Fruit fly (Drosophila melanogaster) whole organism, embryonic: ENCODE results near the gene RtcB.

Source experiments
- Aef1 ChIP-seq: fragments of 200-800 bp; sonication (Bioruptor generic); IDR thresholded peaks from 3 replicates; pipeline ENCODE4 v1.3.6; 2022; ENCODE audit warnings: missing biosample characterization, missing genetic modification characterization
- Atf3 ChIP-seq: fragments of 200-800 bp; sonication (Bioruptor generic); optimal IDR thresholded peaks from 3 replicates; lab custom pipeline; 2016; ENCODE audit warnings: missing biosample characterization, missing genetic modification characterization
- BEAF-32 ChIP-seq: fragments of 200-800 bp; sonication (Bioruptor generic); optimal IDR thresholded peaks from 3 replicates; lab custom pipeline; 2017; ENCODE audit warnings: missing biosample characterization, missing genetic modification characterization, mild to moderate bottlenecking, moderate library complexity, missing genetic modification reagents
- CG10209 ChIP-seq: fragments of 200-800 bp; sonication (Bioruptor generic); optimal IDR thresholded peaks from 3 replicates; lab custom pipeline; 2017; ENCODE audit warnings: missing biosample characterization, mild to moderate bottlenecking, missing genetic modification characterization, missing genetic modification reagents
- CG12744 ChIP-seq: fragments of 200-800 bp; sonication (Bioruptor generic); optimal IDR thresholded peaks from 2 replicates; lab custom pipeline; 2016; ENCODE audit warnings: missing biosample characterization, missing genetic modification characterization
- CG13296 ChIP-seq: fragments of 200-800 bp; sonication (Bioruptor generic); optimal IDR thresholded peaks from 3 replicates; lab custom pipeline; 2018; ENCODE audit warnings: missing biosample characterization, mild to moderate bottlenecking, missing genetic modification characterization
- CG14710 ChIP-seq: fragments of 200-800 bp; sonication (Bioruptor generic); optimal IDR thresholded peaks from 3 replicates; lab custom pipeline; 2019; ENCODE audit warnings: missing biosample characterization, mild to moderate bottlenecking, missing genetic modification characterization, moderate library complexity
- CG15011 ChIP-seq: fragments of 200-800 bp; sonication (Bioruptor generic); optimal IDR thresholded peaks from 3 replicates; lab custom pipeline; 2018; ENCODE audit warnings: missing biosample characterization, mild to moderate bottlenecking, missing genetic modification characterization
- CG16815 ChIP-seq: fragments of 200-800 bp; sonication (Bioruptor generic); optimal IDR thresholded peaks from 3 replicates; lab custom pipeline; 2017; ENCODE audit warnings: missing biosample characterization, mild to moderate bottlenecking, missing genetic modification characterization
- CG17385 ChIP-seq: fragments of 200-800 bp; sonication (Bioruptor generic); optimal IDR thresholded peaks from 3 replicates; lab custom pipeline; 2018; ENCODE audit warnings: missing biosample characterization, mild to moderate bottlenecking, missing genetic modification characterization
- CG2875 ChIP-seq: fragments of 200-800 bp; sonication (Bioruptor generic); optimal IDR thresholded peaks from 2 replicates; lab custom pipeline; 2017; ENCODE audit warnings: missing biosample characterization, mild to moderate bottlenecking, missing genetic modification characterization, missing genetic modification reagents
- CG2889 ChIP-seq: fragments of 200-800 bp; sonication (Bioruptor generic); IDR thresholded peaks from 3 replicates; pipeline ENCODE4 v1.3.6; 2022; ENCODE audit warnings: missing biosample characterization, missing genetic modification characterization
- CG3838 ChIP-seq: fragments of 200-800 bp; sonication (Bioruptor generic); optimal IDR thresholded peaks from 3 replicates; lab custom pipeline; 2016; ENCODE audit warnings: missing biosample characterization, missing genetic modification characterization
- CG3995 ChIP-seq: fragments of 200-800 bp; sonication (Bioruptor generic); optimal IDR thresholded peaks from 3 replicates; lab custom pipeline; 2016; ENCODE audit warnings: missing biosample characterization, missing genetic modification characterization
- CG7839 ChIP-seq: fragments of 200-800 bp; sonication (Bioruptor generic); optimal IDR thresholded peaks from 3 replicates; lab custom pipeline; 2018; ENCODE audit warnings: missing biosample characterization, mild to moderate bottlenecking, missing genetic modification characterization, moderate library complexity
- CG8478 ChIP-seq: fragments of >200 bp; optimal IDR thresholded peaks from 2 replicates; lab custom pipeline; 2018
- CG8924 ChIP-seq: fragments of 200-800 bp; optimal IDR thresholded peaks from 3 replicates; lab custom pipeline; 2019; ENCODE audit warnings: missing biosample characterization, mild to moderate bottlenecking, missing genetic modification characterization, moderate library complexity
- CG9727 ChIP-seq: fragments of 200-800 bp; sonication (Bioruptor generic); optimal IDR thresholded peaks from 3 replicates; lab custom pipeline; 2017; ENCODE audit warnings: missing biosample characterization, mild to moderate bottlenecking, missing genetic modification characterization
- Dad ChIP-seq: fragments of 200-800 bp; sonication (Bioruptor generic); optimal IDR thresholded peaks from 3 replicates; lab custom pipeline; 2016; ENCODE audit warnings: missing biosample characterization, missing genetic modification characterization
- Dfd ChIP-seq, 2 experiments: fragments of >200 bp; optimal IDR thresholded peaks; 2 replicates each; lab custom pipeline; 2017; ENCODE audit warnings: missing biosample characterization in 2 of 2, missing genetic modification characterization in 2 of 2
- ERR ChIP-seq: fragments of 200-800 bp; sonication (Bioruptor generic); optimal IDR thresholded peaks from 2 replicates; lab custom pipeline; 2016; ENCODE audit warnings: missing biosample characterization, missing genetic modification characterization
- Max ChIP-seq: fragments of 200-800 bp; sonication (Bioruptor generic); optimal IDR thresholded peaks from 2 replicates; lab custom pipeline; 2016; ENCODE audit warnings: missing biosample characterization, mild to moderate bottlenecking, missing genetic modification characterization
- Med ChIP-seq: fragments of 200-800 bp; sonication (Bioruptor generic); peaks from one replicate; lab custom pipeline; 2016; ENCODE audit warnings: missing biosample characterization, missing genetic modification characterization, mild to moderate bottlenecking, inconsistent platforms, moderate library complexity
- NC2α ChIP-seq: fragments of 200-800 bp; sonication (Bioruptor generic); optimal IDR thresholded peaks from 2 replicates; lab custom pipeline; 2016; ENCODE audit warnings: missing biosample characterization, missing genetic modification characterization
- Nf-YC ChIP-seq: fragments of 200-800 bp; optimal IDR thresholded peaks from 3 replicates; lab custom pipeline; 2019; ENCODE audit warnings: missing biosample characterization, mild to moderate bottlenecking, missing genetic modification characterization, moderate library complexity
- Ptx1 ChIP-seq: fragments of 200-800 bp; sonication (Bioruptor generic); IDR thresholded peaks from 2 replicates; pipeline ENCODE4 v1.3.6; 2022; ENCODE audit warnings: missing biosample characterization, missing genetic modification characterization
- az2 ChIP-seq: fragments of 200-800 bp; sonication (Bioruptor generic); optimal IDR thresholded peaks from 3 replicates; lab custom pipeline; 2016; ENCODE audit warnings: missing biosample characterization, missing genetic modification characterization
- bbx ChIP-seq: fragments of 200-800 bp; sonication (Bioruptor generic); IDR thresholded peaks from 2 replicates; pipeline ENCODE4 v1.3.6; 2022; ENCODE audit warnings: missing biosample characterization, missing genetic modification characterization; ENCODE audit not compliant: partially characterized antibody
- bcd ChIP-seq: fragments of 200-800 bp; sonication (Bioruptor generic); optimal IDR thresholded peaks from 2 replicates; lab custom pipeline; 2017; ENCODE audit warnings: missing biosample characterization, mild to moderate bottlenecking, missing genetic modification characterization
- bsh ChIP-seq, 2 experiments: fragments of 200-800 bp; sonication (Bioruptor generic); optimal IDR thresholded peaks; 2 replicates each; lab custom pipeline; 2017 to 2018; ENCODE audit warnings: mild to moderate bottlenecking in 2 of 2, missing biosample characterization in 2 of 2, missing genetic modification characterization in 2 of 2, moderate library complexity in 1 of 2
- dmrt11E ChIP-seq: fragments of 200-800 bp; sonication (Bioruptor generic); optimal IDR thresholded peaks from 3 replicates; lab custom pipeline; 2018; ENCODE audit warnings: missing biosample characterization, mild to moderate bottlenecking, missing genetic modification characterization, moderate library complexity
- ems ChIP-seq: fragments of 200-800 bp; sonication (Bioruptor generic); optimal IDR thresholded peaks from 3 replicates; lab custom pipeline; 2016; ENCODE audit warnings: missing biosample characterization, missing genetic modification characterization
- fd96Cb ChIP-seq: fragments of 200-800 bp; sonication (Bioruptor generic); optimal IDR thresholded peaks from 2 replicates; lab custom pipeline; 2018; ENCODE audit warnings: missing biosample characterization, mild to moderate bottlenecking, missing genetic modification characterization, moderate library complexity
- ftz-f1 ChIP-seq: fragments of 200-800 bp; sonication (Bioruptor generic); optimal IDR thresholded peaks from 2 replicates; lab custom pipeline; 2016; ENCODE audit warnings: missing biosample characterization, missing genetic modification characterization
- gem ChIP-seq: fragments of 200-800 bp; sonication (Bioruptor generic); optimal IDR thresholded peaks from 2 replicates; lab custom pipeline; 2019; ENCODE audit warnings: missing biosample characterization, mild to moderate bottlenecking, missing genetic modification characterization, moderate library complexity
- h ChIP-seq: fragments of >200 bp; optimal IDR thresholded peaks from 2 replicates; lab custom pipeline; 2017
- hbn ChIP-seq: fragments of 200-800 bp; sonication (Bioruptor generic); IDR thresholded peaks from 2 replicates; pipeline ENCODE4 v1.3.6; 2022; ENCODE audit warnings: missing biosample characterization, missing genetic modification characterization; ENCODE audit not compliant: partially characterized antibody
- inv ChIP-seq: fragments of 200-800 bp; sonication (Bioruptor generic); IDR thresholded peaks from 2 replicates; pipeline ENCODE4 v1.3.6; 2022; ENCODE audit warnings: missing biosample characterization, missing genetic modification characterization; ENCODE audit not compliant: partially characterized antibody
- knrl ChIP-seq: fragments of 200-800 bp; sonication (Bioruptor generic); IDR thresholded peaks from 3 replicates; pipeline ENCODE4 v1.3.6; 2022; ENCODE audit warnings: missing biosample characterization, missing genetic modification characterization; ENCODE audit not compliant: partially characterized antibody
- lola ChIP-seq, 3 experiments: fragments of >200 bp in 2 of 3; fragments of 200-800 bp in 1 of 3; sonication (Bioruptor generic) in 1 of 3; optimal IDR thresholded peaks; 2 replicates each; lab custom pipeline; 2017 to 2019; ENCODE audit warnings: missing biosample characterization in 3 of 3, missing genetic modification characterization in 3 of 3, mild to moderate bottlenecking in 1 of 3, moderate library complexity in 1 of 3
- mirr ChIP-seq: fragments of 200-800 bp; sonication (Bioruptor generic); optimal IDR thresholded peaks from 3 replicates; lab custom pipeline; 2018; ENCODE audit warnings: missing biosample characterization, mild to moderate bottlenecking, missing genetic modification characterization
- nau ChIP-seq: fragments of 200-800 bp; sonication (Bioruptor generic); optimal IDR thresholded peaks from 3 replicates; lab custom pipeline; 2017; ENCODE audit warnings: missing biosample characterization, mild to moderate bottlenecking, missing genetic modification characterization, missing genetic modification reagents
- nom ChIP-seq: fragments of 200-800 bp; sonication (Bioruptor generic); optimal IDR thresholded peaks from 2 replicates; lab custom pipeline; 2017; ENCODE audit warnings: missing biosample characterization, missing genetic modification characterization, mild to moderate bottlenecking, moderate library complexity, missing genetic modification reagents
- onecut ChIP-seq: fragments of 200-800 bp; sonication (Bioruptor generic); IDR thresholded peaks from 2 replicates; pipeline ENCODE4 v1.3.6; 2022; ENCODE audit warnings: missing biosample characterization, missing genetic modification characterization
- pho ChIP-seq: fragments of 200-800 bp; sonication (Bioruptor generic); optimal IDR thresholded peaks from 2 replicates; lab custom pipeline; 2016; ENCODE audit warnings: missing biosample characterization, missing genetic modification characterization
- pros ChIP-seq: fragments of 200-800 bp; sonication (Bioruptor generic); optimal IDR thresholded peaks from 3 replicates; lab custom pipeline; 2019; ENCODE audit warnings: missing biosample characterization, mild to moderate bottlenecking, missing genetic modification characterization, moderate library complexity
- scrt ChIP-seq: fragments of 200-800 bp; sonication (Bioruptor generic); optimal IDR thresholded peaks from 2 replicates; lab custom pipeline; 2018; ENCODE audit warnings: missing biosample characterization, mild to moderate bottlenecking, missing genetic modification characterization, moderate library complexity
- ssp ChIP-seq: fragments of 200-800 bp; sonication (Bioruptor generic); IDR thresholded peaks from 2 replicates; pipeline ENCODE4 v1.3.6; 2022; ENCODE audit warnings: missing biosample characterization, missing genetic modification characterization
- trem ChIP-seq: fragments of 200-800 bp; optimal IDR thresholded peaks from 3 replicates; lab custom pipeline; 2019; ENCODE audit warnings: missing biosample characterization, mild to moderate bottlenecking, missing genetic modification characterization, moderate library complexity
- tx ChIP-seq: fragments of 200-800 bp; sonication (Bioruptor generic); optimal IDR thresholded peaks from 2 replicates; lab custom pipeline; 2016; ENCODE audit warnings: missing biosample characterization, missing genetic modification characterization
- vfl ChIP-seq: fragments of 200-800 bp; sonication (Bioruptor generic); optimal IDR thresholded peaks from 2 replicates; lab custom pipeline; 2016; ENCODE audit warnings: missing biosample characterization, missing genetic modification characterization
- zfh1 ChIP-seq: fragments of 200-800 bp; sonication (Bioruptor generic); IDR thresholded peaks from 3 replicates; pipeline ENCODE4 v1.3.6; 2022; ENCODE audit warnings: missing biosample characterization, missing genetic modification characterization

RtcB gene

DNA sequence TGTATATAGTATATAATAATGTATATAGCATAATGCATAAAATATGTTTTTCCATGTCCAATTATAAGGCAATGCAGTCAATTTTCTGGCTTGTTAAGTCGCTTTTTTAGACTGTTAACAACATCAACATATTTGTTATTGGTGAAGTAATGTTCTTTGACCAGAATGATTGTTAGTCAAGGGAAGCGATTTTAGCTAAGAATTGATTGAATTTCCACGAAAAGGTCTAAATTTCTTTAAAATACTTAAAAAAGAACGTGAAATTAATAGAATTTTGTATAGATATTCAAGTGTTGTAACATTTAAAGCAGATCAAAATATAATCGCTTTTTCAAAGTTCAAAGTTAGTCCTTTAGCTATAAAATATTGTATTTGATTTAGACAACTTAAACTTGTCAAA is 33.0 kb downstream of the RtcB start (continued):
- no peak for TF ChIP-seq pho (GFP tag; lab: Kevin White, UChicago)
- TF ChIP-seq tx (GFP tag; lab: Kevin White, UChicago), result no peak
- no peak for TF ChIP-seq onecut (GFP tag; lab: Robert Waterston, UW)
- no peak for TF ChIP-seq Dad (GFP tag; lab: Kevin White, UChicago)
- TF ChIP-seq BEAF-32 (GFP tag; lab: Kevin White, UChicago), result no peak
- no peak for TF ChIP-seq CG12744 (GFP tag; lab: Kevin White, UChicago)
- no peak for TF ChIP-seq CG2875
- no peak for TF ChIP-seq inv (GFP tag; lab: Robert Waterston, UW)
- TF ChIP-seq nau (GFP tag; lab: Kevin White, UChicago), result no peak
- TF ChIP-seq ERR, result no peak
- peak; percentile 8 for TF ChIP-seq CG14710 (tag; lab: Kevin White, UChicago)
- TF ChIP-seq zfh1 (GFP tag; lab: Robert Waterston, UW), result no peak
- peak; percentile 0 for TF ChIP-seq az2 (GFP tag; lab: Kevin White, UChicago)
- no peak for TF ChIP-seq CG3995 (GFP tag; lab: Kevin White, UChicago)
- no peak for TF ChIP-seq knrl (GFP tag; lab: Robert Waterston, UW)
- TF ChIP-seq hbn (GFP tag; lab: Robert Waterston, UW), result no peak
- TF ChIP-seq CG8924, result no peak
- TF ChIP-seq lola (GFP tag; optimal IDR thresholded peaks at IDR 0.05; lab: Kevin White, UChicago), result peak in 1 of 3 experiments; percentile 28
- no peak for TF ChIP-seq CG8478
- TF ChIP-seq vfl (GFP tag; lab: Kevin White, UChicago), result no peak
- no peak for TF ChIP-seq CG2889 (GFP tag; lab: Robert Waterston, UW)
- no peak for TF ChIP-seq Nf-YC
- peak; percentile 5 for TF ChIP-seq CG10209
- peak; percentile 56 for TF ChIP-seq gem
- TF ChIP-seq CG16815 (GFP tag; lab: Kevin White, UChicago), result no peak
- no peak for TF ChIP-seq Ptx1 (GFP tag; lab: Robert Waterston, UW)
- TF ChIP-seq pros (GFP tag; lab: Kevin White, UChicago), result no peak
- TF ChIP-seq bbx (GFP tag; lab: Robert Waterston, UW), result no peak
- no peak for TF ChIP-seq h (lab: Kevin White, UChicago)
- no peak for TF ChIP-seq Aef1
- no peak for TF ChIP-seq scrt (GFP tag; lab: Kevin White, UChicago)
- TF ChIP-seq Atf3, result no peak
- peak; percentile 31 for TF ChIP-seq CG9727 (GFP tag; lab: Kevin White, UChicago)
- no peak for TF ChIP-seq CG15011
- TF ChIP-seq CG7839 (tag; lab: Kevin White, UChicago), result peak; percentile 23
- no peak for TF ChIP-seq Dfd (GFP tag; optimal IDR thresholded peaks at IDR 0.05; lab: Kevin White, UChicago)
- TF ChIP-seq nom (GFP tag; lab: Kevin White, UChicago), result no peak
- no peak for TF ChIP-seq ems (GFP tag; lab: Kevin White, UChicago)
- TF ChIP-seq ssp (GFP tag; lab: Robert Waterston, UW), result no peak
- no peak for TF ChIP-seq bsh (GFP tag; optimal IDR thresholded peaks at IDR 0.05; lab: Kevin White, UChicago)
- TF ChIP-seq ftz-f1 (GFP tag; lab: Kevin White, UChicago), result no peak
- no peak for TF ChIP-seq Max (GFP tag; lab: Kevin White, UChicago)
- no peak for TF ChIP-seq CG3838 (GFP tag; lab: Kevin White, UChicago)
- no peak for TF ChIP-seq dmrt11E (tag; lab: Kevin White, UChicago)
- peak; percentile 4 for TF ChIP-seq bcd (GFP tag; lab: Kevin White, UChicago)
- no peak for TF ChIP-seq CG13296
- TF ChIP-seq Med (GFP tag; lab: Kevin White, UChicago), result no peak
- no peak for TF ChIP-seq mirr (GFP tag; lab: Kevin White, UChicago)
- TF ChIP-seq trem, result no peak
- TF ChIP-seq CG17385 (GFP tag; lab: Kevin White, UChicago), result peak; percentile 1
- no peak for TF ChIP-seq NC2α
- TF ChIP-seq fd96Cb, result peak; percentile 12
